Worm (Caenorhabditis elegans) whole organism, late embryonic: Measurements from ENCODE around the gene srbc-60.

ENCODE experiments used
- C38D4.7 ChIP-seq: fragments of 200-800 bp; sonication (Bioruptor generic); optimal IDR thresholded peaks from 2 replicates; lab custom pipeline; 2018; ENCODE audit warnings: mild to moderate bottlenecking, missing genetic modification characterization, moderate library complexity, missing compliant biosample characterization
- T23F11.4 ChIP-seq: fragments of 200-800 bp; sonication (Bioruptor generic); optimal IDR thresholded peaks from 2 replicates; lab custom pipeline; 2018; ENCODE audit warnings: mild to moderate bottlenecking, missing genetic modification characterization, missing compliant biosample characterization
- Y22D7AL.16 ChIP-seq: sonication (generic microtip); optimal IDR thresholded peaks from 2 replicates; lab custom pipeline; 2016; ENCODE audit warnings: missing genetic modification characterization, missing compliant biosample characterization
- ahr-1 ChIP-seq: sonication (generic microtip); optimal IDR thresholded peaks from 2 replicates; lab custom pipeline; 2016; ENCODE audit warnings: missing genetic modification characterization, missing compliant biosample characterization
- ama-1 ChIP-seq: fragments of 150-350 bp; optimal IDR thresholded peaks from 2 replicates; lab custom pipeline; 2014
- ceh-14 ChIP-seq: sonication (generic microtip); optimal IDR thresholded peaks from 2 replicates; lab custom pipeline; 2016; ENCODE audit warnings: missing genotype, missing genetic modification characterization, missing compliant biosample characterization
- ceh-18 ChIP-seq: sonication (generic microtip); optimal IDR thresholded peaks from 2 replicates; lab custom pipeline; 2016; ENCODE audit warnings: missing genetic modification characterization, missing compliant biosample characterization
- ceh-19 ChIP-seq: fragments of 200-800 bp; sonication (Bioruptor generic); optimal IDR thresholded peaks from 2 replicates; lab custom pipeline; 2018; ENCODE audit warnings: mild to moderate bottlenecking, missing genetic modification characterization, missing compliant biosample characterization
- ceh-2 ChIP-seq: sonication (generic microtip); optimal IDR thresholded peaks from 2 replicates; lab custom pipeline; 2016; ENCODE audit warnings: missing genotype, missing genetic modification characterization, missing compliant biosample characterization
- ceh-22 ChIP-seq: sonication (generic microtip); optimal IDR thresholded peaks from 2 replicates; lab custom pipeline; 2017; ENCODE audit warnings: missing biosample characterization, missing genetic modification characterization
- ceh-24 ChIP-seq: sonication (generic microtip); optimal IDR thresholded peaks from 2 replicates; lab custom pipeline; 2016; ENCODE audit warnings: mild to moderate bottlenecking, missing genetic modification characterization, missing compliant biosample characterization
- ceh-30 ChIP-seq: fragments of 150-350 bp; optimal IDR thresholded peaks from 2 replicates; lab custom pipeline; 2014; ENCODE audit warnings: missing biosample characterization, missing genetic modification characterization
- ceh-45 ChIP-seq: fragments of 200-800 bp; sonication (Bioruptor generic); IDR thresholded peaks from 2 replicates; pipeline ENCODE4 v1.3.6; 2022; ENCODE audit warnings: missing genetic modification reagents, missing genetic modification characterization, missing compliant biosample characterization
- ceh-48 ChIP-seq: sonication (generic microtip); optimal IDR thresholded peaks from 2 replicates; lab custom pipeline; 2016; ENCODE audit warnings: missing genetic modification characterization, inconsistent platforms, missing compliant biosample characterization
- ceh-6 ChIP-seq: fragments of 200-800 bp; sonication (Bioruptor generic); optimal IDR thresholded peaks from 2 replicates; lab custom pipeline; 2018; ENCODE audit warnings: mild to moderate bottlenecking, missing genetic modification characterization, missing compliant biosample characterization
- che-1 ChIP-seq: sonication (generic microtip); optimal IDR thresholded peaks from 2 replicates; lab custom pipeline; 2016; ENCODE audit warnings: mild to moderate bottlenecking, missing genetic modification characterization, missing compliant biosample characterization
- elt-2 ChIP-seq: sonication (generic microtip); optimal IDR thresholded peaks from 2 replicates; lab custom pipeline; 2016; ENCODE audit warnings: missing genetic modification reagents, missing genetic modification characterization, missing compliant biosample characterization
- elt-4 ChIP-seq: sonication (generic microtip); optimal IDR thresholded peaks from 2 replicates; lab custom pipeline; 2016; ENCODE audit warnings: missing genetic modification characterization, missing compliant biosample characterization
- ets-4 ChIP-seq: sonication (generic microtip); optimal IDR thresholded peaks from 2 replicates; lab custom pipeline; 2016; ENCODE audit warnings: missing genetic modification characterization, missing compliant biosample characterization
- fax-1 ChIP-seq: sonication (generic microtip); optimal IDR thresholded peaks from 2 replicates; lab custom pipeline; 2016; ENCODE audit warnings: missing genotype, missing genetic modification characterization, missing compliant biosample characterization
- fkh-10 ChIP-seq: fragments of 150-350 bp; optimal IDR thresholded peaks from 2 replicates; lab custom pipeline; 2014; ENCODE audit warnings: missing biosample characterization, missing genetic modification reagents, missing genetic modification characterization
- hlh-13 ChIP-seq: fragments of 200-800 bp; sonication (Bioruptor generic); optimal IDR thresholded peaks from 2 replicates; lab custom pipeline; 2018; ENCODE audit warnings: mild to moderate bottlenecking, missing genetic modification characterization, missing compliant biosample characterization
- hlh-15 ChIP-seq: sonication (generic microtip); optimal IDR thresholded peaks from 2 replicates; lab custom pipeline; 2016; ENCODE audit warnings: missing genetic modification characterization, missing compliant biosample characterization
- hlh-6 ChIP-seq: sonication (generic microtip); optimal IDR thresholded peaks from 2 replicates; lab custom pipeline; 2016; ENCODE audit warnings: missing genotype, missing genetic modification characterization, missing compliant biosample characterization
- hlh-8 ChIP-seq: sonication (generic microtip); optimal IDR thresholded peaks from 2 replicates; lab custom pipeline; 2016; ENCODE audit warnings: missing genotype, missing genetic modification characterization, missing compliant biosample characterization
- lin-11 ChIP-seq: fragments of 200-800 bp; sonication (Bioruptor generic); optimal IDR thresholded peaks from 2 replicates; lab custom pipeline; 2018; ENCODE audit warnings: mild to moderate bottlenecking, missing genetic modification characterization, missing compliant biosample characterization
- mec-3 ChIP-seq: sonication (generic microtip); optimal IDR thresholded peaks from 2 replicates; lab custom pipeline; 2016; ENCODE audit warnings: borderline replicate concordance, missing genetic modification characterization, missing compliant biosample characterization
- nfya-1 ChIP-seq: sonication (generic microtip); optimal IDR thresholded peaks from 2 replicates; lab custom pipeline; 2017; ENCODE audit warnings: missing genetic modification characterization, mild to moderate bottlenecking, missing compliant biosample characterization, antibody characterized with exemption, moderate library complexity
- nhr-232 ChIP-seq: sonication (generic microtip); optimal IDR thresholded peaks from 2 replicates; lab custom pipeline; 2016; ENCODE audit warnings: missing genetic modification characterization, missing compliant biosample characterization
- npax-4 ChIP-seq: sonication (generic microtip); optimal IDR thresholded peaks from 2 replicates; lab custom pipeline; 2016; ENCODE audit warnings: missing genetic modification characterization, missing compliant biosample characterization
- odd-2 ChIP-seq: sonication (generic microtip); optimal IDR thresholded peaks from 2 replicates; lab custom pipeline; 2017; ENCODE audit warnings: antibody characterized with exemption, mild to moderate bottlenecking, missing genetic modification characterization, missing compliant biosample characterization
- pag-3 ChIP-seq: sonication (generic microtip); optimal IDR thresholded peaks from 2 replicates; lab custom pipeline; 2016; ENCODE audit warnings: missing compliant biosample characterization, missing genetic modification characterization, borderline replicate concordance
- pat-9 ChIP-seq: fragments of 200-800 bp; sonication (Bioruptor generic); optimal IDR thresholded peaks from 2 replicates; lab custom pipeline; 2018; ENCODE audit warnings: mild to moderate bottlenecking, missing genetic modification characterization, moderate library complexity, missing compliant biosample characterization
- pax-1 ChIP-seq: fragments of 150-350 bp; optimal IDR thresholded peaks from 2 replicates; lab custom pipeline; 2014; ENCODE audit warnings: missing biosample characterization, missing genetic modification characterization
- ref-2 ChIP-seq: sonication (generic microtip); optimal IDR thresholded peaks from 2 replicates; lab custom pipeline; 2016; ENCODE audit warnings: missing genetic modification characterization, missing compliant biosample characterization
- sdc-2 ChIP-seq: sonication (generic microtip); optimal IDR thresholded peaks from 2 replicates; lab custom pipeline; 2016; ENCODE audit warnings: missing genotype, missing genetic modification characterization, missing compliant biosample characterization
- sox-4 ChIP-seq: sonication (generic microtip); optimal IDR thresholded peaks from 2 replicates; lab custom pipeline; 2017; ENCODE audit warnings: mild to moderate bottlenecking, missing genetic modification characterization, inconsistent platforms, missing compliant biosample characterization
- syd-9 ChIP-seq: sonication (generic microtip); optimal IDR thresholded peaks from 2 replicates; lab custom pipeline; 2016; ENCODE audit warnings: mild to moderate bottlenecking, missing genetic modification characterization, moderate library complexity, missing compliant biosample characterization
- tbx-2 ChIP-seq: sonication (generic microtip); optimal IDR thresholded peaks from 2 replicates; lab custom pipeline; 2016; ENCODE audit warnings: missing genetic modification characterization, missing compliant biosample characterization
- ttx-3 ChIP-seq: sonication (generic microtip); optimal IDR thresholded peaks from 2 replicates; lab custom pipeline; 2016; ENCODE audit warnings: missing genetic modification reagents, missing genetic modification characterization, missing compliant biosample characterization
- unc-42 ChIP-seq: sonication (generic microtip); optimal IDR thresholded peaks from 2 replicates; lab custom pipeline; 2016; ENCODE audit warnings: missing genotype, missing genetic modification characterization, missing compliant biosample characterization
- zip-5 ChIP-seq: sonication (generic microtip); optimal IDR thresholded peaks from 2 replicates; lab custom pipeline; 2016; ENCODE audit warnings: missing genetic modification characterization, missing compliant biosample characterization
- ztf-16 ChIP-seq: sonication (generic microtip); optimal IDR thresholded peaks from 2 replicates; lab custom pipeline; 2017; ENCODE audit warnings: missing genetic modification characterization, missing compliant biosample characterization

srbc-60 gene

DNA sequence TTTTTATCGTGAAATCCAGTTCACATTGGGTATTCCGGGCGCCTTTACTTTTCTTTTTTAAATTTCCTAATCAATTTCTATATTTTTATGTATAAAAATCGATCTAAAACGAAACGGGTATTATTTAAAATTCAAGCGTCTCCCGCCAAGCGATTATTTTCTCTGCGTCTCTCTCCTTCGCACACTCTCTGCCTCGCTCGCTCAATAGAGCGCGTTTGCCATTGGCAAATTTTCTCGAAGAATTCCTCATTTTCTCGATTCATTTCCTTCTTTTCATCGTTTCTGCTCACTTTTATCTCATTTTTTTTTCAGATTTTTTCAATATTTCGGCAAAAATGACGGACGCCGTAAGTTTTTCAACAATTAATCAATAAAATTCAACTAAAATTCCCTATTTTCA is 6.8 kb upstream of the srbc-60 start, which contains the start of gene sti-1 (continued):
- TF ChIP-seq zip-5 (tag; lab: Kevin White, UChicago) (no peak), ceh-45 (GFP tag; lab: Robert Waterston, UW) (no peak), sdc-2 (no peak), ceh-2 (tag; lab: Kevin White, UChicago) (no peak), T23F11.4 (no peak), hlh-8 (tag; lab: Kevin White, UChicago) (no peak), fkh-10 (no peak), C38D4.7 (GFP tag; lab: Kevin White, UChicago) (no peak), ahr-1 (tag; lab: Kevin White, UChicago) (no peak), ceh-48 (tag; lab: Kevin White, UChicago) (peak; percentile 10), hlh-15 (tag; lab: Kevin White, UChicago) (no peak), ztf-16 (tag; lab: Kevin White, UChicago) (no peak), odd-2 (no peak), elt-2 (tag; lab: Kevin White, UChicago) (peak; percentile 44), sox-4 (tag; lab: Kevin White, UChicago) (no peak), nhr-232 (tag; lab: Kevin White, UChicago) (no peak), ceh-14 (tag; lab: Kevin White, UChicago) (no peak), ttx-3 (tag; lab: Kevin White, UChicago) (no peak), mec-3 (tag; lab: Kevin White, UChicago) (no peak), ets-4 (tag; lab: Kevin White, UChicago) (no peak), syd-9 (no peak), hlh-13 (no peak), Y22D7AL.16 (no peak), pat-9 (tag; lab: Kevin White, UChicago) (no peak), ceh-19 (GFP tag; lab: Kevin White, UChicago) (no peak), lin-11 (tag; lab: Kevin White, UChicago) (no peak), unc-42 (tag; lab: Kevin White, UChicago) (peak; percentile 64), ceh-22 (tag; lab: Kevin White, UChicago) (no peak), ceh-18 (tag; lab: Kevin White, UChicago) (peak; percentile 32), tbx-2 (tag; lab: Kevin White, UChicago) (no peak), fax-1 (no peak), pag-3 (tag; lab: Kevin White, UChicago) (no peak), npax-4 (tag; lab: Kevin White, UChicago) (no peak), ceh-6 (no peak), pax-1 (peak; percentile 24), ama-1 (lab: Kevin White, UChicago) (no peak), ceh-30 (tag; lab: Kevin White, UChicago) (no peak), hlh-6 (tag; lab: Kevin White, UChicago) (no peak), ceh-24 (tag; lab: Kevin White, UChicago) (no peak), elt-4 (tag; lab: Kevin White, UChicago) (no peak), che-1 (tag; lab: Kevin White, UChicago) (no peak)

DNA sequence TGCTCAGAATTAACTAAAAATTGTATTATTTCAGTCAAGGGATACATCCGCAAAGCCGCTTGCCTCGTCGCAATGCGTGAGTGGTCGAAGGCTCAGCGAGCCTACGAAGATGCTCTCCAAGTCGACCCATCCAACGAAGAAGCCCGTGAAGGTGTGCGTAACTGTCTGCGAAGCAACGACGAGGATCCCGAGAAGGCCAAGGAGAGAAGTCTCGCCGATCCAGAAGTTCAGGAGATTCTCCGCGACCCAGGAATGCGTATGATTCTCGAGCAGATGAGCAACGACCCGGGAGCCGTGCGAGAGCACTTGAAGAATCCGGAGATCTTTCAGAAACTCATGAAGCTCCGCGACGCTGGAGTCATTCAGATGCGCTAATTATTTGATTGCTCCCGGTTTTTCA is 5.8 kb upstream of the srbc-60 start:
- TF ChIP-seq ref-2 (tag; lab: Kevin White, UChicago) (no peak), fkh-10 (no peak), C38D4.7 (GFP tag; lab: Kevin White, UChicago) (no peak), hlh-13 (no peak), hlh-8 (tag; lab: Kevin White, UChicago) (no peak), hlh-6 (tag; lab: Kevin White, UChicago) (no peak), nfya-1 (tag; lab: Kevin White, UChicago) (no peak)
